Fruit fly (Drosophila melanogaster): ENCODE measurements around the gene CG43307.

- TF ChIP-seq h (optimal IDR thresholded peaks at IDR 0.05) (no peak), insv (optimal IDR thresholded peaks at IDR 0.05) (no peak), psq (optimal IDR thresholded peaks at IDR 0.05) (no peak), Sin3A (optimal IDR thresholded peaks at IDR 0.05) (no peak)
These were observed 22.1 kb upstream of the CG43307 start for dm6 chr2L:5789268-5789667.
